Worm (Caenorhabditis elegans) whole organism, dauer: ENCODE results near the gene C54D10.5.

Experiments
- unc-62 ChIP-seq: sonication (generic microtip); optimal IDR thresholded peaks from 2 replicates; lab custom pipeline; 2017; ENCODE audit warnings: missing biosample characterization, missing genetic modification reagents, missing genetic modification characterization

The C54D10.5 gene

DNA sequence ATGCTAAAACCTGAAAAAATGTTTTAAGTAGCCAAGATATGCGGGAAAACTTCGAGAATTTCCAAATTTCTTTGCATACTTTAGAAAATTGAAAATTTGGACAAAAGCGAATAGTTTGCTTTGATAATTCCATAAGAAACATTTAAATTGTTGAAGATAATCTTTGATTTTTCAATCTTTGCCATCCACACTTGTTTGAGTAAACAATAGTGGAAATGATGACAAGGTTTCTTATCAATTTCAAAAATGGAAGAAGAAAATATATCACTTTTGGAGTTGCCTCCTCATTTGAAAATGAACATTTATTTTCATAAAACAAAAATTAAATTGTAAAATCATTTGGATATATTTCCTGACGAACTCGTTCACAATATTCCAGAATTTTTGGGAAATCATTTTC is 14.8 kb upstream of the C54D10.5 start:
- TF ChIP-seq unc-62 (GFP tag; lab: Kevin White, UChicago): no peak

ce11 chrV:12415656-12416055 is 13.5 kb upstream of the C54D10.5 start, which contains the start of gene cdr-2:
Gene cdr-2, minus strand, starts transcription at chrV:12415709.
- TF ChIP-seq unc-62 (GFP tag; lab: Kevin White, UChicago): no peak

ce11 chrV:12417277-12417676 is 11.9 kb upstream of the C54D10.5 start, which contains the start of gene cdr-3:
Gene cdr-3, minus strand, starts transcription at chrV:12417377.
- no peak for TF ChIP-seq unc-62 (GFP tag; lab: Kevin White, UChicago)

DNA sequence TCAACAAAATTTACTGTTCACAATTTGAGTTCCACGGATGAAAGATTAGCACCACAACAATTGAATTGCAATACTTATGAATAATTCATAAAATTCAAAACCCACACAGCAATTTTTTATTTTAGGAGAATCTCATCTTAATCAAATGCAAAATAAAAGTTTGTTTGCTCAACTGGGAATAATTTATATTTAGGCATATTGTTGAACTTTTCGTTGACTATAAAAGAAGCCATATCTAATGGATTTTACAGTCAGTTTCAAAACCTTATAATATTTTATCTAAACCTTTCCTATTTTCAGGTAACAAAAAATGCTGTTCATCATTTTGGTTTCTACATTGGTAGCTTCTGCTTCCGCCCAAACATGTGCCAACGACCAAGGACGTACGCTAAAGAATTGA is 10.8 kb upstream of the C54D10.5 start, which contains the start of gene C54D10.3:
Gene C54D10.3, plus strand, starts transcription at position 301 of the 400 bp plus-strand sequence.
- no peak for TF ChIP-seq unc-62 (GFP tag; lab: Kevin White, UChicago)

DNA sequence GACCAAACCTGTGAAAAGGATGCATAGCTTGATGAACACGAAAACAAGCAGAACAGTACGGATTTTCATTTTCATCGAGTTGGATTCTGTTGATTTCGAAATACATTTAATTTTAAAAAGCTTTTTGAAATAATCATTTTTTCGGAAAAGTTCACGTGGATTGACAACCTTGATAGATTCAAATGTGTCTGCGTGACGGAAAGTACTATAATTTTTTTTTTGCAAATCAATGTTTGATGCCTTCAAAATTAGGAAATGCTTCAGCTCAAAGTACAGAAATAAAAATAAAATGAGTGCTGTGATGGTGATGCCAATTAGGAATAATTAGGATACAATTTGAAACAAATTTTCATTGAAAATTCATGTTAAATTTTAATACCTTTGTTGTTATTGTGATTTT is 8.3 kb upstream of the C54D10.5 start, which contains the start of gene C54D10.4:
Gene C54D10.4, minus strand, starts transcription at position 101 of the 400 bp plus-strand sequence.
- TF ChIP-seq unc-62 (GFP tag; lab: Kevin White, UChicago): no peak

DNA sequence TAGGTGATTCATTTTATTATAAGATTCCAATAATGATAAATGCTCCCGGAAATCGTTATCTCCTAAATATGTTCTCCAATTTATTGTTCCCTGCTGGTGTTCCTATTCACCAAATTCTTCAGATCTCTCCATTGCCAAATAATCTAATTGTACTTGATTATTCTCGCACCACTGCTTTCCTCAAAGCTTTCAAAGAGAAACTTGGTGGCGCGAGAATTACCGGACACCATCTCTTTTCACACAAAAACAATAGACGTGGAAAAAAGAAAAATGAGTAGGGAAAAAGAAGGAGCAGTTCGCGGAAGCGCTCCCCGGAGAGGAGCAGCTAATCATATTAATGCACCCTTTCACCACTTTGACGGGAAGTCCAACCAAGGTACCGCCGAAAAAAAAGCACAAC is 7.8 kb upstream of the C54D10.5 start:
- TF ChIP-seq unc-62 (GFP tag; lab: Kevin White, UChicago): no peak

DNA sequence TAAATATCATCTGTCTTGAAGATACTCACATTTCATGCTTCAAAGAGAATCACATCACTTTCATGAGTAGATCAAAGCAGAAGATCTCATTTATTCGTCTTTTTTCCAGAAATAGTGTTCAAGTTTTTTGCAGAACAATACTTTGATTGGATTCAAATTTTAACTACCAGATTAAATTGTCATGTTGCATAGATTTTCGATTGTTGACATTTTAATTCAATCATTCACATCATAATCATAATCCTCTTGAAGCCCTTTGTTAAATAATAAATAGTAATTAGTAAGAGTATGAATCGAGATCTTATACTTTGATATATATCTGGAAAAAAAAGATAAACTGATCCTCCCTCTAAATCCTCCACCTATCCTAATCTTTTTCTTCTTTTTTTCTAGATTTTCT is 1.3 kb upstream of the C54D10.5 start:
- TF ChIP-seq unc-62 (GFP tag; lab: Kevin White, UChicago): no peak

ce11 chrV:12432111-12432510 is 3.0 kb downstream of the C54D10.5 start, which contains the start of gene C54D10.13:
Gene C54D10.13, minus strand, starts transcription at chrV:12432289.
- no peak for TF ChIP-seq unc-62 (GFP tag; lab: Kevin White, UChicago)

DNA sequence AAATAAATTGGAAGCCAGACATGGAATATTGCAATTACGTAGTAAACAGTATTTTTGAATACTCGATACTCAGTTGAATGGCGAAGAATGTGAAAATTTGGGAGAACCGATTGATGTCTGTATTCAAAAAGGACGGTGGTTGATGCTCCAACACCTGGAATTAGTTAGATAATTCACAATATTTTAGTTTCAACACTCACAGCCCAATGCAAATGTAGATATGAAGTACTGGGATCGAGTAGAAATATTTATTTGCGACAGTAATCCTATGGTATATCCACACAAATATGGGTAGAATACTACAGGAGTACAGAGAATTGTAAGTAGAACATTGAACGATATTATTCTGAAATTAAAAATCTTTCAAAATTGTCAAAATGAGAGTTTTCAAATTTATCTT is 4.0 kb downstream of the C54D10.5 start:
- TF ChIP-seq unc-62 (GFP tag; lab: Kevin White, UChicago): no peak

DNA sequence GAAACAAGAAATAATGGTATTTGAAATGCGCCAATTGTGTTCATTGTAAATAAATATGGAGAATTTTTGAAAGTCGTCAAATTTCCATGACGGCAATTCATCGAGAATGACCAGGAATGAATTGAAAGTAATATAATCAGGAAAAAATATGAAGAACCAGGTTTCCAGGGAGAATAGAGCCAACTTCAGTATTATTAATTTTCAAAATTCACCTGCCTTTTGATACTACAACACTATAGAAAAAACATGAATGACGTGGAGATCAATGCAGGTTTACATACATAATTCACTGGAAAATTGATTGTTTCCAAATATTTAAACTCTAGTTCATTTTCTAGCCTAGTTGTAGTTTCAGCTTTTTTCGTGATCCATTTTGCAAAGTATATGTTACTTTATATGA is 4.6 kb downstream of the C54D10.5 start, which contains the start of gene srh-25:
Gene srh-25, minus strand, starts transcription at position 101 of the 400 bp plus-strand sequence.
- no peak for TF ChIP-seq unc-62 (GFP tag; lab: Kevin White, UChicago)

DNA sequence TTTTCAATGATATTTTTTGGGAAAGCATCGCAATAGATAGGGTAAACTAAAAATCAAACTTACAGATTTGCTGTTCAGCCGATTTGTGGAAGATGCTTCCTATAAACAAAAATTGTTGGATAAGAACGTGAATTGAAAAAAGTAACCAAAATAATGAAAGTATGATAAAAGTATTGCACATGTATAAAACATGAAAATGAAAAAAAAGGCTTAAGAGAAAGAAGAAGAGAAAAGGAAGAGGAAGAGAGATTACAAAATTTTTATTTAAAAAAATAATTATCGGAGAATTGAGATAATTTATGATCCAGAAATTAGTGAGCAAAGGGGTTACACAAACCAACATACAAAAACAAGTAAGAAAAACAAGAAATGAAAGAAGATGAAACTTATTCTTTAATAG is 12.3 kb downstream of the C54D10.5 start, which contains the start of gene pals-37:
Gene pals-37, minus strand, starts transcription at position 101 of the 400 bp plus-strand sequence.
- no peak for TF ChIP-seq unc-62 (GFP tag; lab: Kevin White, UChicago)

DNA sequence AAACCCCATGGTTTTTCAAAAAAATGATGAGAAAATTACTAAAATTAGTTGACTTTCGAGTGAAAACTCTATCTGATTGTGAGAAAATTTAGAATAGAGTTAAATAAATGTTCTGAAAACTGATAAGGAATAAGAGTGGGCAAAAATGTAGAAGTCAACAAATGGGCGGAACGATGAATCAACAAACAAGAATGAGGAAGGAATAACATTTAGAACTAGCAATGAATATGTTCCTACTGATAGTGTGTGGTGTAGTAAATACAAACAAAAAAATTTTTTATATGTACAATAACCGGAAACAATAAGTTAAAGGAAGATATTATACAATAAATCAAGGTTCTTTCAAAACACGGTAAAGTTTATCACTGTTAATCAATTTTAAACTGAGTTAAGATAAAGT is 14.6 kb downstream of the C54D10.5 start, which contains the start of gene pals-39:
Gene pals-39, minus strand, starts transcription at position 101 of the 400 bp plus-strand sequence.
- TF ChIP-seq unc-62 (GFP tag; lab: Kevin White, UChicago): no peak

DNA sequence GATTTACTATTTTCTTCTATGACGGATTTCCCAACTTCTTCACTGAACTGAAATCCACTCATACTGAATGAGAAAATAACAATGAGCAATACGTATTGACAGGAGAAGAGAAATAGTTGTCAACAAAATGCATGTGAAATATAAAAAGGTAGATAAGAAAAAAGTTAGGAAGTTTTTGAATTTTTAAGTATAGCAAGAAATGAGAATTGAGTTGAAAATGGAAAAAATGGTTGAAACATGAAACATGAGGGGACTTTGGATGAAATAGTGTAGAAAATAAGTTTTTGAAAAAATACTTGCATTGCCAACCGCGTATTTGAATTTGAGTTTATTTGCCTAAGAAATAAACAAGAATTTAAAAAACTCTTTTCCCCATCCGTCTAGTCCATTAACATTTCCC is 17.8 kb downstream of the C54D10.5 start, which contains the start of the genes pals-38 and C54D10.9:
Gene pals-38, minus strand, starts transcription at position 101 of the 400 bp plus-strand sequence.
Gene C54D10.9, plus strand, starts transcription at position 259 of the 400 bp plus-strand sequence.
- no peak for TF ChIP-seq unc-62 (GFP tag; lab: Kevin White, UChicago)

DNA sequence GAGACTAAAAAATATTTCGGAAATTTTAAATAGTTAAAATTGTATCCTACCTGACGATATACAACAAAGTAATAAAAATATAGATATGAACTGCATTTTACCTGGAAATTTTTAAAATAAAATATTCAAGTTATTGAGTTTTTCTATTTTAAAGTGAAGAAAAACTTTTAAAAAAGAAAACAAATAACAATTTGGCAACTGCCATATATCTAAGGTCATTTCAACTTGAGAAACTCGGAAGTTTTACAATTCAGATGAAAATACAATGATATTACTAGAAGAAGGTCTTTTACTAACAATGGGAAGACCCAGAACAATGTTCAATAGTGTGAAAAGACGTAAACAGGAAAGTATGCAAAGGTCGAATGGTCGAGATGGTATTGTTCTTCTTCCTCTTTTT is 20.8 kb downstream of the C54D10.5 start, which contains the start of gene C54D10.10:
Gene C54D10.10, minus strand, starts transcription at position 101 of the 400 bp plus-strand sequence.
- no peak for TF ChIP-seq unc-62 (GFP tag; lab: Kevin White, UChicago)

ce11 chrV:12450441-12450840 is 21.3 kb downstream of the C54D10.5 start, which contains the start of gene F28C1.1:
Gene F28C1.1, plus strand, starts transcription at chrV:12450805.
- TF ChIP-seq unc-62 (GFP tag; lab: Kevin White, UChicago): no peak

DNA sequence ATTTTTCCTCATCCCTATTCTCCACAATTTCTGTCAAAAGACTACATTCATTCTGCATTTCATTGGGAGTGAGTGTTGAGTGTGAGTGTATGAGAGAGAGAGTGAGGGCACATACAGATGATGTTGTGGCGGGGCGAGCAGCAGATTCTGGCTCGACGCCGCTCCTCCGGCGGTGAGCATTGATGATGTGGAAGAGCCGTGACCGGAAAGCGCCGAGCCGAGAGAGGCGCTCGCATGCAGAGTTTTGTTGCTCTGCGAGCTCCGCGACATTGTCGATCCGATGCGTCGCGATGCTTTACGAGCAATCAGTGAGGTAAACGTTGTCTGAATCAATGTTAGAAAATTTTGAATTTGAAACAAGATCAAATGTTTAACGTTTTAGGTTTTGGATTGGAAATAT is 26.6 kb downstream of the C54D10.5 start:
- no peak for TF ChIP-seq unc-62 (GFP tag; lab: Kevin White, UChicago)

DNA sequence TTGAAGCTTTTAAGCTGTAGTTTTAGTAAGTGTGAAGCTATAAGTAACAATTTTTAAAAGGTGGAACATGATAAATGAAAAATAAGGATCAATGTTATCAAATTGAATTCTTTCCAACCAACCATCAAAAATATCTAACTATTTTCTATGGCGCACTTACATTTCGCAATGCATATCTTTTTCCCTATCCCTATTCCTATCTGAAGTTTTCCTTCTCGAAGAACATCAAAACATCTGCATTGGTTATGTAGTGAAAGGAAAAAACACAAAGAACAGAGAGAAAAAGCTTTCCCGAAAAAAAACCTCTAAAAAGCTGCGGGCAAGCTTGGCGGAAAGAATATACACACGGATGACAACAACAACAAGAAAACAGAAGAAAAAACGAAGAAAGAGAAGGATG is 31.4 kb downstream of the C54D10.5 start:
- TF ChIP-seq unc-62 (GFP tag; lab: Kevin White, UChicago): no peak
